Worm (Caenorhabditis elegans) whole organism, L2 larva: Measurements from ENCODE around the gene C50H11.8.
"Not testable (repeated sequence)": the region's sequence is repeated elsewhere in the genome, so short reads cannot be mapped to it uniquely, and the experiment has no call there.

Experiments
- C34F6.9 ChIP-seq: fragments of 150-350 bp; optimal IDR thresholded peaks from 2 replicates; lab custom pipeline; 2014; ENCODE audit warnings: missing biosample characterization, missing genetic modification characterization
- F13H6.1 ChIP-seq: sonication (generic microtip); optimal IDR thresholded peaks from 2 replicates; lab custom pipeline; 2016; ENCODE audit warnings: missing genetic modification characterization, missing compliant biosample characterization
- R02D3.7 ChIP-seq: fragments of 150-350 bp; optimal IDR thresholded peaks from 2 replicates; lab custom pipeline; 2014; ENCODE audit warnings: missing biosample characterization, missing genetic modification characterization
- alr-1 ChIP-seq: fragments of 150-350 bp; optimal IDR thresholded peaks from 2 replicates; lab custom pipeline; 2014; ENCODE audit warnings: missing biosample characterization, missing genetic modification characterization
- aly-2 ChIP-seq: fragments of 150-350 bp; optimal IDR thresholded peaks from 2 replicates; lab custom pipeline; 2014; ENCODE audit warnings: missing biosample characterization, missing genetic modification characterization
- ama-1 ChIP-seq: fragments of 150-350 bp; optimal IDR thresholded peaks from 2 replicates; lab custom pipeline; 2018; ENCODE audit warnings: inconsistent platforms
- blmp-1 ChIP-seq: sonication (generic microtip); optimal IDR thresholded peaks from 2 replicates; lab custom pipeline; 2017; ENCODE audit warnings: missing genetic modification characterization, mild to moderate bottlenecking, missing compliant biosample characterization, antibody characterized with exemption, moderate library complexity; ENCODE audit not compliant: insufficient read depth
- ceh-16 ChIP-seq: fragments of 150-350 bp; optimal IDR thresholded peaks from 2 replicates; lab custom pipeline; 2014; ENCODE audit warnings: missing biosample characterization, missing genetic modification characterization
- ceh-82 ChIP-seq: fragments of 150-350 bp; optimal IDR thresholded peaks from 2 replicates; lab custom pipeline; 2014; ENCODE audit warnings: missing biosample characterization, missing genetic modification characterization
- dmd-4 ChIP-seq: sonication (generic microtip); optimal IDR thresholded peaks from 2 replicates; lab custom pipeline; 2017; ENCODE audit warnings: missing biosample characterization, missing genetic modification characterization
- egl-27 ChIP-seq: sonication (generic microtip); optimal IDR thresholded peaks from 3 replicates; lab custom pipeline; 2017; ENCODE audit warnings: missing biosample characterization, missing genetic modification reagents, missing genetic modification characterization
- elt-1 ChIP-seq: fragments of 150-350 bp; optimal IDR thresholded peaks from 2 replicates; lab custom pipeline; 2014; ENCODE audit warnings: missing biosample characterization, missing genetic modification characterization
- elt-3 ChIP-seq: sonication (generic microtip); optimal IDR thresholded peaks from 2 replicates; lab custom pipeline; 2017; ENCODE audit warnings: missing biosample characterization, missing genetic modification characterization
- fos-1 ChIP-seq: fragments of 150-350 bp; optimal IDR thresholded peaks from 2 replicates; lab custom pipeline; 2014; ENCODE audit warnings: missing biosample characterization, missing genetic modification characterization
- gmeb-1 ChIP-seq: fragments of 150-350 bp; optimal IDR thresholded peaks from 2 replicates; lab custom pipeline; 2014; ENCODE audit warnings: missing biosample characterization, missing genetic modification characterization
- lin-11 ChIP-seq: fragments of 150-350 bp; sonication (generic microtip); optimal IDR thresholded peaks from 2 replicates; lab custom pipeline; 2014; ENCODE audit warnings: missing biosample characterization, missing genetic modification characterization, inconsistent platforms, mixed read lengths
- lin-39 ChIP-seq: fragments of 150-350 bp; optimal IDR thresholded peaks from 2 replicates; lab custom pipeline; 2014; ENCODE audit warnings: missing biosample characterization, missing genetic modification reagents, missing genetic modification characterization
- lsy-2 ChIP-seq, 2 experiments: fragments of 150-350 bp in 1 of 2; sonication (generic microtip) in 1 of 2; optimal IDR thresholded peaks; 2 replicates each; lab custom pipeline; 2014 to 2017; ENCODE audit warnings: missing biosample characterization in 2 of 2, missing genetic modification characterization in 2 of 2
- mab-5 ChIP-seq: fragments of 150-350 bp; optimal IDR thresholded peaks from 2 replicates; lab custom pipeline; 2014; ENCODE audit warnings: missing biosample characterization, missing genetic modification characterization
- mbf-1 ChIP-seq: sonication (generic microtip); optimal IDR thresholded peaks from 2 replicates; lab custom pipeline; 2017; ENCODE audit warnings: missing biosample characterization, missing genetic modification characterization
- mdl-1 ChIP-seq, 2 experiments: fragments of 150-350 bp in 1 of 2; sonication (generic microtip) in 1 of 2; optimal IDR thresholded peaks; 2 replicates each; lab custom pipeline; 2017; ENCODE audit warnings: missing biosample characterization in 2 of 2, missing genetic modification characterization in 2 of 2
- nhr-10 ChIP-seq: sonication (generic microtip); optimal IDR thresholded peaks from 2 replicates; lab custom pipeline; 2017; ENCODE audit warnings: missing biosample characterization, missing genetic modification characterization
- nhr-12 ChIP-seq: fragments of 150-350 bp; optimal IDR thresholded peaks from 2 replicates; lab custom pipeline; 2014; ENCODE audit warnings: missing biosample characterization, missing genetic modification characterization
- nhr-129 ChIP-seq: fragments of 150-350 bp; optimal IDR thresholded peaks from 2 replicates; lab custom pipeline; 2014; ENCODE audit warnings: missing biosample characterization, missing genetic modification characterization
- nhr-21 ChIP-seq: fragments of 150-350 bp; optimal IDR thresholded peaks from 2 replicates; lab custom pipeline; 2014; ENCODE audit warnings: missing biosample characterization, missing genetic modification characterization
- nhr-237 ChIP-seq: fragments of 150-350 bp; optimal IDR thresholded peaks from 2 replicates; lab custom pipeline; 2014; ENCODE audit warnings: missing biosample characterization, missing genetic modification characterization
- nhr-25 ChIP-seq: fragments of 150-350 bp; sonication (generic microtip); optimal IDR thresholded peaks from 3 replicates; lab custom pipeline; 2014; ENCODE audit warnings: missing biosample characterization, missing genetic modification characterization
- peb-1 ChIP-seq: fragments of 150-350 bp; optimal IDR thresholded peaks from 2 replicates; lab custom pipeline; 2014; ENCODE audit warnings: missing biosample characterization, missing genetic modification characterization
- sem-4 ChIP-seq: fragments of 150-350 bp; optimal IDR thresholded peaks from 2 replicates; lab custom pipeline; 2014; ENCODE audit warnings: missing biosample characterization, missing genetic modification reagents, missing genetic modification characterization
- skn-1 ChIP-seq: sonication (generic microtip); optimal IDR thresholded peaks from 2 replicates; lab custom pipeline; 2017; ENCODE audit warnings: missing biosample characterization, missing genetic modification characterization
- sma-3 ChIP-seq: sonication (generic microtip); optimal IDR thresholded peaks from 2 replicates; lab custom pipeline; 2016; ENCODE audit warnings: missing genetic modification reagents, missing genetic modification characterization, missing compliant biosample characterization
- sma-9 ChIP-seq, 2 experiments: fragments of 150-350 bp in 1 of 2; sonication (generic microtip) in 1 of 2; optimal IDR thresholded peaks; 2 replicates each; lab custom pipeline; 2014 to 2016; ENCODE audit warnings: missing genetic modification characterization in 2 of 2, mild to moderate bottlenecking in 1 of 2, missing biosample characterization in 1 of 2, missing compliant biosample characterization in 1 of 2, missing genetic modification reagents in 1 of 2, moderate library complexity in 1 of 2
- snpc-4 ChIP-seq: fragments of 150-350 bp; optimal IDR thresholded peaks from 2 replicates; lab custom pipeline; 2014; ENCODE audit warnings: missing biosample characterization, missing genetic modification characterization
- unc-39 ChIP-seq: fragments of 150-350 bp; optimal IDR thresholded peaks from 2 replicates; lab custom pipeline; 2014; ENCODE audit warnings: missing biosample characterization, missing genetic modification characterization
- unc-62 ChIP-seq: fragments of 150-350 bp; optimal IDR thresholded peaks from 2 replicates; lab custom pipeline; 2014; ENCODE audit warnings: missing biosample characterization, missing genetic modification reagents, missing genetic modification characterization
- zag-1 ChIP-seq: fragments of 150-350 bp; optimal IDR thresholded peaks from 2 replicates; lab custom pipeline; 2014; ENCODE audit warnings: missing biosample characterization, missing genetic modification characterization
- ztf-1 ChIP-seq: fragments of 200-800 bp; sonication (Bioruptor generic); conservative IDR thresholded peaks from 2 replicates; pipeline ENCODE4 v1.3.6; 2022; ENCODE audit warnings: missing genetic modification characterization, missing compliant biosample characterization
- ztf-11 ChIP-seq: sonication (generic microtip); optimal IDR thresholded peaks from 2 replicates; lab custom pipeline; 2017; ENCODE audit warnings: missing biosample characterization, missing genetic modification characterization
- ztf-4 ChIP-seq: fragments of 150-350 bp; optimal IDR thresholded peaks from 2 replicates; lab custom pipeline; 2014; ENCODE audit warnings: missing biosample characterization, missing genetic modification characterization

C50H11.8 gene

ce11 chrV:3046364-3046763, 8.0 kb upstream of the C50H11.8 start:
- TF ChIP-seq nhr-10 (tag; lab: Kevin White, UChicago) (no peak), peb-1 (tag; lab: Kevin White, UChicago) (no peak), lsy-2 (tag; optimal IDR thresholded peaks at IDR 0.05; lab: Kevin White, UChicago) (no peak), zag-1 (tag; lab: Kevin White, UChicago) (no peak), mab-5 (no peak), ztf-1 (GFP tag; lab: Robert Waterston, UW) (no peak), skn-1 (tag; lab: Kevin White, UChicago) (no peak), nhr-12 (tag; lab: Kevin White, UChicago) (no peak), sem-4 (tag; lab: Kevin White, UChicago) (no peak), aly-2 (tag; lab: Kevin White, UChicago) (no peak), alr-1 (tag; lab: Kevin White, UChicago) (no peak), unc-39 (tag; lab: Kevin White, UChicago) (no peak), ztf-4 (tag; lab: Kevin White, UChicago) (no peak), R02D3.7 (no peak), mdl-1 (tag; optimal IDR thresholded peaks at IDR 0.05; lab: Kevin White, UChicago) (no peak), ztf-11 (tag; lab: Kevin White, UChicago) (no peak), blmp-1 (tag; lab: Kevin White, UChicago) (no peak), lin-39 (tag; lab: Kevin White, UChicago) (no peak)

ce11 chrV:3058996-3059395, 4.6 kb downstream of the C50H11.8 start, which contains the start of gene str-244:
Gene str-244, minus strand, starts transcription at chrV:3059096.
- TF ChIP-seq ceh-16 (tag; lab: Kevin White, UChicago) = no peak
- TF ChIP-seq C34F6.9 (tag; lab: Kevin White, UChicago) = no peak
- TF ChIP-seq dmd-4 (tag; lab: Kevin White, UChicago) = no peak
- no peak for TF ChIP-seq ztf-11 (tag; lab: Kevin White, UChicago)
- TF ChIP-seq aly-2 (tag; lab: Kevin White, UChicago) = no peak
- TF ChIP-seq unc-62 = no peak
- no peak for TF ChIP-seq nhr-25 (tag; lab: Kevin White, UChicago)
- no peak for TF ChIP-seq nhr-129 (tag; lab: Kevin White, UChicago)
- no peak for TF ChIP-seq egl-27 (tag; lab: Kevin White, UChicago)
- no peak for TF ChIP-seq gmeb-1 (tag; lab: Kevin White, UChicago)
- no peak for TF ChIP-seq mab-5
- no peak for TF ChIP-seq nhr-237 (tag; lab: Kevin White, UChicago)
- no peak for TF ChIP-seq snpc-4 (tag; lab: Kevin White, UChicago)
- no peak for TF ChIP-seq ceh-82 (tag; lab: Kevin White, UChicago)
- TF ChIP-seq mbf-1 = no peak
- no peak for TF ChIP-seq lin-39 (tag; lab: Kevin White, UChicago)

DNA sequence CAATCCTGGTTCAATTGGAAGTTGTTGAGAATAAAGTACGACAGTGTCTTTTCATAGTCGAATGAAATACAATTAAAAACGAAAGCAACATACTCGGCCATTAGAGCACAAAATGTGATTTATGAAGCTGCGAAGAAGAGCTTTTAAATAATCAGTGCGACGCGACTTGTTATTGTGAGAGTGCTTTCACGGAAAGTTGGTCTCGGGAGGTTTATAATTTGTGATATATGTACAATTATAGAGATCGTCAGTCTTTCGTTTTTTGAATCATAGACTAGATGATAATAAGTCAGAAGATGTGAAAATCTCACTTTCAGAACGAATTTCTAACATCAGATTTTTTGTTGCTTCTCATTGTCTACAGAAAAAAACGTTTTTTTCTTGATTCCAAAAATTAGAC, 7.7 kb downstream of the C50H11.8 start, which contains the start of gene srt-15:
TSS of gene srt-15 (minus strand) at position 101 of the 400 bp plus-strand sequence.
- no peak for TF ChIP-seq F13H6.1 (tag; lab: Kevin White, UChicago)
- no peak for TF ChIP-seq elt-1 (tag; lab: Kevin White, UChicago)
- TF ChIP-seq sma-9 (GFP tag; optimal IDR thresholded peaks at IDR 0.05; lab: Kevin White, UChicago) = no peak
- no peak for TF ChIP-seq sma-9 (tag; optimal IDR thresholded peaks at IDR 0.05; lab: Kevin White, UChicago)
- TF ChIP-seq fos-1 (tag; lab: Kevin White, UChicago) = no peak
- TF ChIP-seq, all 48 proteins: peak for 0

DNA sequence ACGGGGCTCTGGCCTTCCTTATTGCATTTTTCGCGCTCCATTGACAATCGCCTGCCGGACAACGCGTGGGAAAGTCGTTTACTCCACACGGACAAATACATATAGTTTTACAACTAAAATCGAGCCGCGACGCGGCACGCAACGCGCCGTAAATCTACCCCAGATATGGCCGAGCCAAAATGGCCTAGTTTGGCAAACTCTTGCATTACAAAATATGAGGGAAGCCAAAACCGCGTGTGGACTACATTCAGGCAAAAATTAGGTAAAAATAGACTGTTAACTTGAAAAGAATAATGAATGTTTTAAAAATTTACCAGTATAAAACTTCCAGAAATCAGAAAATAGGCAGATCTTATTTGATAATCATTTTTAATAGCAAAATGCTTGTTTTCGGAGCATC, 10.1 kb downstream of the C50H11.8 start, which contains the start of gene srt-16:
TSS of gene srt-16 (minus strand) at position 101 of the 400 bp plus-strand sequence.
- TF ChIP-seq elt-3, nhr-12, fos-1 (tag; lab: Kevin White, UChicago): not testable (repeated sequence)
- TF ChIP-seq, all 48 proteins: peak for 0; not testable (repeated sequence) for 48

ce11 chrV:3065928-3066327, 11.6 kb downstream of the C50H11.8 start, which contains the start of gene srh-185:
Gene srh-185, plus strand, starts transcription at chrV:3066228.
- no peak for TF ChIP-seq lin-39 (tag; lab: Kevin White, UChicago)
- TF ChIP-seq R02D3.7 = no peak
- no peak for TF ChIP-seq sma-3
- no peak for TF ChIP-seq elt-1 (tag; lab: Kevin White, UChicago)
- TF ChIP-seq ama-1 (lab: Kevin White, UChicago) = no peak
- no peak for TF ChIP-seq nhr-21
- no peak for TF ChIP-seq aly-2 (tag; lab: Kevin White, UChicago)
- TF ChIP-seq lin-11 (tag; lab: Kevin White, UChicago) = no peak
- TF ChIP-seq nhr-25 (tag; lab: Kevin White, UChicago) = no peak
- TF ChIP-seq skn-1 (tag; lab: Kevin White, UChicago) = no peak
